Fruit fly (Drosophila melanogaster): Measurements from ENCODE around the gene CG14659.

- no peak for TF ChIP-seq psq (optimal IDR thresholded peaks at IDR 0.05)
- no peak for TF ChIP-seq EcR (GFP tag; optimal IDR thresholded peaks at IDR 0.05)
These were observed 33.1 kb downstream of the CG14659 start for dm6 chr3R:4798025-4798424.
